Fruit fly (Drosophila melanogaster) whole organism, embryonic: Measurements from ENCODE around the gene Usp8.

ENCODE experiments used
- BEAF-32 ChIP-seq: fragments of 200-800 bp; sonication (Bioruptor generic); optimal IDR thresholded peaks from 3 replicates; lab custom pipeline; 2017; ENCODE audit warnings: missing biosample characterization, missing genetic modification characterization, mild to moderate bottlenecking, moderate library complexity, missing genetic modification reagents
- CG11695 ChIP-seq: fragments of 200-800 bp; sonication (Bioruptor generic); IDR thresholded peaks from 3 replicates; pipeline ENCODE4 v1.3.6; 2022; ENCODE audit warnings: missing biosample characterization, missing genetic modification characterization
- CG12155 ChIP-seq: fragments of 200-800 bp; sonication (Bioruptor generic); optimal IDR thresholded peaks from 3 replicates; lab custom pipeline; 2016; ENCODE audit warnings: missing biosample characterization, missing genetic modification characterization
- CG1233 ChIP-seq: fragments of 200-800 bp; sonication (Bioruptor generic); optimal IDR thresholded peaks from 4 replicates; lab custom pipeline; 2018; ENCODE audit warnings: missing biosample characterization, mild to moderate bottlenecking, missing genetic modification characterization
- CG12942 ChIP-seq: fragments of 200-800 bp; sonication (Bioruptor generic); optimal IDR thresholded peaks from 3 replicates; lab custom pipeline; 2016; ENCODE audit warnings: missing biosample characterization, missing genetic modification characterization
- CG13287 ChIP-seq: fragments of 200-800 bp; sonication (Bioruptor generic); IDR thresholded peaks from 2 replicates; pipeline ENCODE4 v1.3.6; 2022; ENCODE audit warnings: missing biosample characterization, missing genetic modification characterization; ENCODE audit not compliant: partially characterized antibody
- CG13296 ChIP-seq: fragments of 200-800 bp; sonication (Bioruptor generic); optimal IDR thresholded peaks from 3 replicates; lab custom pipeline; 2018; ENCODE audit warnings: missing biosample characterization, mild to moderate bottlenecking, missing genetic modification characterization
- CG13894 ChIP-seq: fragments of 200-800 bp; sonication (Bioruptor generic); optimal IDR thresholded peaks from 3 replicates; lab custom pipeline; 2018; ENCODE audit warnings: missing biosample characterization, mild to moderate bottlenecking, missing genetic modification characterization, moderate library complexity
- CG14710 ChIP-seq: fragments of 200-800 bp; sonication (Bioruptor generic); optimal IDR thresholded peaks from 3 replicates; lab custom pipeline; 2019; ENCODE audit warnings: missing biosample characterization, mild to moderate bottlenecking, missing genetic modification characterization, moderate library complexity
- CG1647 ChIP-seq: fragments of 200-800 bp; sonication (Bioruptor generic); optimal IDR thresholded peaks from 3 replicates; lab custom pipeline; 2016; ENCODE audit warnings: missing biosample characterization, missing genetic modification characterization
- CG16815 ChIP-seq: fragments of 200-800 bp; sonication (Bioruptor generic); optimal IDR thresholded peaks from 3 replicates; lab custom pipeline; 2017; ENCODE audit warnings: missing biosample characterization, mild to moderate bottlenecking, missing genetic modification characterization
- CG2129 ChIP-seq: fragments of 200-800 bp; sonication (Bioruptor generic); IDR thresholded peaks from 2 replicates; pipeline ENCODE4 v1.3.6; 2022; ENCODE audit warnings: missing biosample characterization, missing genetic modification characterization; ENCODE audit not compliant: partially characterized antibody
- CG30431 ChIP-seq: fragments of 200-800 bp; sonication (Bioruptor generic); optimal IDR thresholded peaks from 2 replicates; lab custom pipeline; 2017; ENCODE audit warnings: missing biosample characterization, missing genetic modification characterization
- CG4282 ChIP-seq: fragments of 200-800 bp; sonication (Bioruptor generic); optimal IDR thresholded peaks from 2 replicates; lab custom pipeline; 2016; ENCODE audit warnings: missing biosample characterization, missing genetic modification characterization
- CG5953 ChIP-seq: fragments of 200-800 bp; sonication (Bioruptor generic); IDR thresholded peaks from 2 replicates; pipeline ENCODE4 v1.3.6; 2022; ENCODE audit warnings: missing biosample characterization, missing genetic modification characterization
- CG6272 ChIP-seq: fragments of 200-800 bp; sonication (Bioruptor generic); IDR thresholded peaks from 2 replicates; pipeline ENCODE4 v1.3.6; 2022; ENCODE audit warnings: missing biosample characterization, missing genetic modification characterization
- CG6654 ChIP-seq: fragments of 200-800 bp; sonication (Bioruptor generic); optimal IDR thresholded peaks from 2 replicates; lab custom pipeline; 2017; ENCODE audit warnings: missing biosample characterization, mild to moderate bottlenecking, missing genetic modification characterization
- CG6765 ChIP-seq: fragments of 200-800 bp; sonication (Bioruptor generic); optimal IDR thresholded peaks from 3 replicates; lab custom pipeline; 2017; ENCODE audit warnings: missing biosample characterization, mild to moderate bottlenecking, missing genetic modification characterization
- CG8089 ChIP-seq: fragments of 200-800 bp; sonication (Bioruptor generic); optimal IDR thresholded peaks from 3 replicates; lab custom pipeline; 2016; ENCODE audit warnings: missing biosample characterization, missing genetic modification characterization
- CG8924 ChIP-seq: fragments of 200-800 bp; optimal IDR thresholded peaks from 3 replicates; lab custom pipeline; 2019; ENCODE audit warnings: missing biosample characterization, mild to moderate bottlenecking, missing genetic modification characterization, moderate library complexity
- Ets97D ChIP-seq: fragments of 200-800 bp; sonication (Bioruptor generic); optimal IDR thresholded peaks from 3 replicates; lab custom pipeline; 2016; ENCODE audit warnings: missing biosample characterization, missing genetic modification characterization
- H2.0 ChIP-seq: fragments of 200-800 bp; sonication (Bioruptor generic); IDR thresholded peaks from 2 replicates; pipeline ENCODE4 v1.3.6; 2022; ENCODE audit warnings: missing biosample characterization, missing genetic modification characterization
- HLH4C ChIP-seq: fragments of 200-800 bp; sonication (Bioruptor generic); IDR thresholded peaks from 3 replicates; pipeline ENCODE4 v1.3.6; 2022; ENCODE audit warnings: missing biosample characterization, missing genetic modification characterization; ENCODE audit not compliant: partially characterized antibody
- NC2β ChIP-seq: fragments of 200-800 bp; sonication (Bioruptor generic); optimal IDR thresholded peaks from 2 replicates; lab custom pipeline; 2016; ENCODE audit warnings: missing biosample characterization, missing genetic modification characterization
- Neu2 ChIP-seq: fragments of 200-800 bp; sonication (Bioruptor generic); optimal IDR thresholded peaks from 3 replicates; lab custom pipeline; 2016; ENCODE audit warnings: missing biosample characterization, missing genetic modification characterization, borderline replicate concordance
- Oaz ChIP-seq: fragments of 200-800 bp; sonication (Bioruptor generic); IDR thresholded peaks from 2 replicates; pipeline ENCODE4 v1.3.6; 2022; ENCODE audit warnings: missing biosample characterization, missing genetic modification characterization
- Sin3A ChIP-seq: fragments of >200 bp; optimal IDR thresholded peaks from 2 replicates; lab custom pipeline; 2018
- Six4 ChIP-seq: fragments of 200-800 bp; sonication (Bioruptor generic); optimal IDR thresholded peaks from 2 replicates; lab custom pipeline; 2016; ENCODE audit warnings: missing biosample characterization, missing genetic modification characterization
- Usf ChIP-seq: fragments of 200-800 bp; sonication (Bioruptor generic); optimal IDR thresholded peaks from 2 replicates; lab custom pipeline; 2017; ENCODE audit warnings: missing genotype, missing biosample characterization, missing genetic modification characterization
- bigmax ChIP-seq: fragments of 200-800 bp; sonication (Bioruptor generic); optimal IDR thresholded peaks from 2 replicates; lab custom pipeline; 2018; ENCODE audit warnings: missing biosample characterization, mild to moderate bottlenecking, missing genetic modification characterization
- bsh ChIP-seq, 2 experiments: fragments of 200-800 bp; sonication (Bioruptor generic); optimal IDR thresholded peaks; 2 replicates each; lab custom pipeline; 2017 to 2018; ENCODE audit warnings: mild to moderate bottlenecking in 2 of 2, missing biosample characterization in 2 of 2, missing genetic modification characterization in 2 of 2, moderate library complexity in 1 of 2
- corto ChIP-seq: fragments of 200-800 bp; sonication (Bioruptor generic); optimal IDR thresholded peaks from 2 replicates; lab custom pipeline; 2016; ENCODE audit warnings: missing biosample characterization, mild to moderate bottlenecking, missing genetic modification characterization, moderate library complexity
- dm ChIP-seq: fragments of 200-800 bp; sonication (Bioruptor generic); optimal IDR thresholded peaks from 3 replicates; lab custom pipeline; 2016; ENCODE audit warnings: missing biosample characterization, missing genetic modification characterization
- emc ChIP-seq: fragments of 200-800 bp; sonication (Bioruptor generic); optimal IDR thresholded peaks from 2 replicates; lab custom pipeline; 2016; ENCODE audit warnings: missing biosample characterization, missing genetic modification characterization
- gce ChIP-seq: fragments of 200-800 bp; sonication (Bioruptor generic); IDR thresholded peaks from 3 replicates; pipeline ENCODE4 v1.3.6; 2022; ENCODE audit warnings: missing biosample characterization, missing genetic modification characterization
- gsb-n ChIP-seq: fragments of 200-800 bp; sonication (Bioruptor generic); optimal IDR thresholded peaks from 3 replicates; lab custom pipeline; 2018; ENCODE audit warnings: missing biosample characterization, mild to moderate bottlenecking, missing genetic modification characterization
- ind ChIP-seq: fragments of 200-800 bp; sonication (Bioruptor generic); optimal IDR thresholded peaks from 3 replicates; lab custom pipeline; 2016; ENCODE audit warnings: missing biosample characterization, missing genetic modification characterization
- nerfin-2 ChIP-seq: fragments of 200-800 bp; sonication (Bioruptor generic); IDR thresholded peaks from 2 replicates; pipeline ENCODE4 v1.3.6; 2022; ENCODE audit warnings: missing biosample characterization, missing genetic modification characterization; ENCODE audit not compliant: partially characterized antibody
- prd ChIP-seq, 3 experiments: fragments of >200 bp in 2 of 3; fragments of 200-800 bp in 1 of 3; sonication (Bioruptor generic) in 1 of 3; optimal IDR thresholded peaks in 2 of 3; IDR thresholded peaks in 1 of 3; 2 replicates in 2 of 3; 3 replicates in 1 of 3; pipeline versions ENCODE4 v1.3.6 to Lab custom; 2017 to 2022; ENCODE audit warnings: missing biosample characterization in 1 of 3, missing genetic modification characterization in 1 of 3
- salm ChIP-seq: fragments of 200-800 bp; sonication (Bioruptor generic); optimal IDR thresholded peaks from 2 replicates; lab custom pipeline; 2018; ENCODE audit warnings: missing biosample characterization, mild to moderate bottlenecking, missing genetic modification characterization
- sc ChIP-seq, 3 experiments: fragments of >200 bp in 2 of 3; fragments of 200-800 bp in 1 of 3; sonication (Bioruptor generic) in 1 of 3; optimal IDR thresholded peaks; 2 replicates in 2 of 3; 3 replicates in 1 of 3; lab custom pipeline; 2017; ENCODE audit warnings: mild to moderate bottlenecking in 1 of 3, missing biosample characterization in 1 of 3, missing genetic modification characterization in 1 of 3, missing genetic modification reagents in 1 of 3
- sisA ChIP-seq: fragments of 200-800 bp; sonication (Bioruptor generic); IDR thresholded peaks from 2 replicates; pipeline ENCODE4 v1.3.6; 2022; ENCODE audit warnings: missing biosample characterization, missing genetic modification characterization
- slp2 ChIP-seq: fragments of 200-800 bp; sonication (Bioruptor generic); optimal IDR thresholded peaks from 2 replicates; lab custom pipeline; 2016; ENCODE audit warnings: missing biosample characterization, missing genetic modification characterization
- sob ChIP-seq: fragments of 200-800 bp; sonication (Bioruptor generic); IDR thresholded peaks from 2 replicates; pipeline ENCODE4 v1.3.6; 2022; ENCODE audit warnings: missing biosample characterization, missing genetic modification characterization
- stwl ChIP-seq: fragments of 200-800 bp; sonication (Bioruptor generic); optimal IDR thresholded peaks from 3 replicates; lab custom pipeline; 2018; ENCODE audit warnings: missing biosample characterization, mild to moderate bottlenecking, missing genetic modification characterization, moderate library complexity
- tio ChIP-seq: fragments of 200-800 bp; sonication (Bioruptor generic); optimal IDR thresholded peaks from 2 replicates; lab custom pipeline; 2017; ENCODE audit warnings: missing biosample characterization, missing genetic modification characterization, inconsistent platforms
- ttk ChIP-seq: fragments of 200-800 bp; sonication (Bioruptor generic); IDR thresholded peaks from 2 replicates; pipeline ENCODE4 v2.1.2; 2022; ENCODE audit warnings: missing biosample characterization, missing genetic modification characterization
- unpg ChIP-seq: fragments of 200-800 bp; sonication (Bioruptor generic); optimal IDR thresholded peaks from 3 replicates; lab custom pipeline; 2018; ENCODE audit warnings: missing biosample characterization, mild to moderate bottlenecking, missing genetic modification characterization, moderate library complexity
- usp ChIP-seq: fragments of >200 bp; optimal IDR thresholded peaks from 2 replicates; lab custom pipeline; 2017; ENCODE audit warnings: missing biosample characterization, missing genetic modification characterization
- zfh1 ChIP-seq: fragments of 200-800 bp; sonication (Bioruptor generic); IDR thresholded peaks from 3 replicates; pipeline ENCODE4 v1.3.6; 2022; ENCODE audit warnings: missing biosample characterization, missing genetic modification characterization

The Usp8 gene

DNA sequence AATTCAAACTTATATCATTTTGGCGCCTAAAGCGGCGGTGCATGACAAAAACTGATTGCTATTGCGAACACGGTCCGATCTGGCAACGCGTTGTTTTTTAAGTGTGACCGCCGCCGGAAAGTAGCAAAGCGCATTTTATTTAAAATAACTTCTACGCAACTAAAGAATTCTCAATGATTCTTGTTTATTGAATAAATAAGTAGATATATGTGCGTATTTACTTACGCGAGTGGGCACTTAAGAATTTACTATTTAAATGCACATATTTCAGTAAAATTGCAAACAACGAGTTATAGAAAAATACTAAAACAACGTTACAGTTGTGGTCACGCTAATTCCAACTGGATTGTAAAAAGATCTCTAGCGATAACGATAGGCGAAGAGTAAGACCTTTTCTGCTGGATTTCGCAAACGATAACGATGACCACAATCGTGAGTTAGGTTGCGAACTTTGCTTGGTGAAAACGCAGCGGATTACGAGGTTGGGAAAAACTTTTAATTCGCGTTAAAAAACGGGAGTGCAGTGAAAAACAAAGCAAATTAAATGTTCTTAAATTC, 21.9 kb downstream of the Usp8 start (continued):
- TF ChIP-seq CG14710 (tag; lab: Kevin White, UChicago) (peak; percentile 68), Six4 (GFP tag; lab: Kevin White, UChicago) (peak; percentile 0), nerfin-2 (GFP tag; lab: Robert Waterston, UW) (no peak), prd (optimal IDR thresholded peaks at IDR 0.05; lab: Kevin White, UChicago) (no peak), prd (GFP tag; IDR thresholded peaks at IDR 0.05; lab: Robert Waterston, UW) (no peak), CG6272 (GFP tag; lab: Robert Waterston, UW) (no peak), CG12942 (GFP tag; lab: Kevin White, UChicago) (no peak), Oaz (GFP tag; lab: Robert Waterston, UW) (no peak), sisA (no peak), sc (optimal IDR thresholded peaks at IDR 0.05; lab: Kevin White, UChicago) (no peak), sc (GFP tag; optimal IDR thresholded peaks at IDR 0.05; lab: Kevin White, UChicago) (no peak), tio (no peak), usp (GFP tag; lab: Kevin White, UChicago) (no peak), bsh (GFP tag; optimal IDR thresholded peaks at IDR 0.05; lab: Kevin White, UChicago) (no peak), CG1647 (no peak), salm (tag; lab: Kevin White, UChicago) (no peak), ind (no peak), NC2β (GFP tag; lab: Kevin White, UChicago) (peak; percentile 3), CG8089 (no peak), Ets97D (GFP tag; lab: Kevin White, UChicago) (peak; percentile 83), CG6765 (no peak), H2.0 (GFP tag; lab: Robert Waterston, UW) (no peak), sob (GFP tag; lab: Robert Waterston, UW) (no peak), CG12155 (GFP tag; lab: Kevin White, UChicago) (peak; percentile 65), CG11695 (no peak), CG2129 (GFP tag; lab: Robert Waterston, UW) (no peak), gce (GFP tag; lab: Robert Waterston, UW) (no peak), gsb-n (tag; lab: Kevin White, UChicago) (peak; percentile 29), Sin3A (lab: Kevin White, UChicago) (peak; percentile 95), CG16815 (GFP tag; lab: Kevin White, UChicago) (no peak), Neu2 (GFP tag; lab: Kevin White, UChicago) (no peak), CG30431 (GFP tag; lab: Kevin White, UChicago) (no peak), CG13296 (GFP tag; lab: Kevin White, UChicago) (no peak), stwl (tag; lab: Kevin White, UChicago) (peak; percentile 99), CG13894 (tag; lab: Kevin White, UChicago) (no peak), slp2 (GFP tag; lab: Kevin White, UChicago) (no peak), CG4282 (GFP tag; lab: Kevin White, UChicago) (no peak), HLH4C (peak; percentile 76), zfh1 (no peak), bigmax (no peak), corto (GFP tag; lab: Kevin White, UChicago) (no peak), ttk (GFP tag; lab: Robert Waterston, UW) (no peak), unpg (GFP tag; lab: Kevin White, UChicago) (no peak), emc (no peak), dm (GFP tag; lab: Kevin White, UChicago) (no peak), CG5953 (no peak), CG8924 (no peak), CG6654 (no peak), CG1233 (GFP tag; lab: Kevin White, UChicago) (no peak), Usf (GFP tag; lab: Kevin White, UChicago) (no peak), BEAF-32 (GFP tag; lab: Kevin White, UChicago) (peak; percentile 66), CG13287 (GFP tag; lab: Robert Waterston, UW) (peak; percentile 77)
